Worm (Caenorhabditis elegans): ENCODE measurements around the gene nhx-4.

nhx-4 gene

DNA sequence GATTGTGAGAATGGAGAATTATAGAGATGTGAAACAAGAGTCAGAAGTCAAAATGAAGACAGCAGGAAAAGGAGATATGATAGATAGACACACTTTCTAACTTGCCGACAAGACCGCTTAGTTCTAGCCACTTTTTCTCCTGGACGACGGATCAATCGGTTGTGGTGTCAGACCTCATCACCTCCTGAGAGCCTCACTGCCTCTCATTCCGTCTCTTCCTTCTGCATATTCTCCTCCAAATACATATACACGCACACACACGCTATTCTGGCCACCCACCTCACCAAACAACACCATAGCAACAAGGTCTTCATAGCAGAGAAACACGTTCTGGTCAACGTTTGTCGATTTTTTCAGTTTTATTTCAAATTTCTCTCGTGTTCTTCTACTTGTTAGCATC, 53.0 kb downstream of the nhx-4 start, which contains the start of gene F01E11.3:
Gene F01E11.3, plus strand, starts transcription at position 301 of the 400 bp plus-strand sequence.
- TF ChIP-seq hrde-1 (tag; optimal IDR thresholded peaks at IDR 0.05; ENCODE audit: borderline replicate concordance) (no peak), attf-6 (GFP tag; IDR thresholded peaks at IDR 0.05) (no peak), madf-10 (tag; optimal IDR thresholded peaks at IDR 0.05) (no peak), zim-3 (tag; optimal IDR thresholded peaks at IDR 0.05) (no peak), cebp-2 (GFP tag; IDR thresholded peaks at IDR 0.05) (no peak), B0035.1 (tag; optimal IDR thresholded peaks at IDR 0.05) (no peak), lir-1 (GFP tag; conservative IDR thresholded peaks at IDR 0.05) (no peak)

DNA sequence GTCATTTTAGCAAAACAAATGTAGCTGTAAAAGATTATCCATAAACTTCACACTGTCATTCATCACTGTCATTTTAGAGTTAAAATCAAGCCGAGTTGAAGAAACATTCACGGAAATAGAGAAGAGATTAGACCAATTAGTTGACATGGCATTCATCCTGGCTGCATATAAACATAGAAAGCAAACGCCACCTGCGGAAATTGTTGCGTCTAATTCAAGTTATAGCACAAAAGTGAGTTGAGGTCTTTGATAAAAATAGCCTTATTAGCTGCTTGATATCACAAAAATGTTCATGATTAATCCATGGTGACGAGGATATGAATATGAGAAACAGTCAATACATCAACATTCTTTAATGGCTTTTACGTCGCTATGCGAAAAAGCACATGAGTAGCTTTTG, 54.5 kb downstream of the nhx-4 start:
- TF ChIP-seq dpl-1 (GFP tag; optimal IDR thresholded peaks at IDR 0.05) (no peak), attf-5 (GFP tag; optimal IDR thresholded peaks at IDR 0.05) (no peak), cebp-1 (GFP tag; IDR thresholded peaks at IDR 0.05) (no peak), cebp-1 (tag; optimal IDR thresholded peaks at IDR 0.05) (no peak), C06A6.2 (GFP tag; conservative IDR thresholded peaks at IDR 0.05) (no peak), lin-40 (tag; optimal IDR thresholded peaks at IDR 0.05) (no peak), T07F8.4 (tag; optimal IDR thresholded peaks at IDR 0.05) (no peak)

DNA sequence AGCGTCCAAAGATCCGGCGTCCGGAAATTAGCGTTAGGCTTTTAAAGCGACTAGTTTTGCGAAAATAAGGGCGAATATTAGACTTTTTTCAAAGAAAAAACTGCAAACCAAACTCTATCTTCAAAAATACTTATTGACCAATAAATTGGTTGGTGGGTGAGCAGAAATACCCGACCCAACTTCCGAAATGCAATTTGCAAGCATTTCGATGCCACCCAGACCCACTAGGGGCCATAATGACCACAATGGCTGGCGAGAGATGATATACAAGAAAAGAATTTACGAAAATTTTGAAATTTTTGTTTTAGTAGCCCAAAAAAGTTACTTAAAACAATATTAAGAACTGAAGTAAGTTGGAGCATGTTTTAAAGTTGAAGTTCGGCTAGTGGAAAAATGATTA, 56.0 kb downstream of the nhx-4 start:
- TF ChIP-seq T26A5.8 (tag; optimal IDR thresholded peaks at IDR 0.05) (no peak), snpc-1.3 (tag; optimal IDR thresholded peaks at IDR 0.05; ENCODE audit: insufficient read depth) (no peak), lin-35 (GFP tag; optimal IDR thresholded peaks at IDR 0.05) (no peak), ztf-3 (GFP tag; optimal IDR thresholded peaks at IDR 0.05) (no peak), Y67H2A.10 (GFP tag; conservative IDR thresholded peaks at IDR 0.05) (no peak), rcor-1 (GFP tag; IDR thresholded peaks at IDR 0.05) (no peak), ceh-40 (GFP tag; IDR thresholded peaks at IDR 0.05) (no peak), snpc-3.4 (tag; optimal IDR thresholded peaks at IDR 0.05) (no peak), nhr-90 (tag; optimal IDR thresholded peaks at IDR 0.05) (no peak), lin-40 (tag; optimal IDR thresholded peaks at IDR 0.05) (no peak), bed-1 (GFP tag; IDR thresholded peaks at IDR 0.05) (no peak), cebp-1 (GFP tag; IDR thresholded peaks at IDR 0.05) (no peak), cebp-1 (tag; optimal IDR thresholded peaks at IDR 0.05) (no peak), xnd-1 (tag; optimal IDR thresholded peaks at IDR 0.05) (no peak), ztf-22 (GFP tag; optimal IDR thresholded peaks at IDR 0.05) (no peak), T07F8.4 (tag; optimal IDR thresholded peaks at IDR 0.05) (no peak), ceh-27 (GFP tag; optimal IDR thresholded peaks at IDR 0.05) (no peak), ekl-4 (GFP tag; IDR thresholded peaks at IDR 0.05) (no peak), pbrm-1 (GFP tag; IDR thresholded peaks at IDR 0.05) (no peak), lir-1 (GFP tag; conservative IDR thresholded peaks at IDR 0.05) (no peak)

All from whole organism, young adult.